Fruit fly (Drosophila melanogaster): ENCODE results near the gene ATP7.

dm6 chrX:11854758-11855465 lies at the start of gene ATP7, which contains the start of gene CG10347:
- TF ChIP-seq psq (optimal IDR thresholded peaks at IDR 0.05) (no peak), h (optimal IDR thresholded peaks at IDR 0.05) (no peak), ttk (optimal IDR thresholded peaks at IDR 0.05) (no peak), insv (optimal IDR thresholded peaks at IDR 0.05) (no peak), Sin3A (optimal IDR thresholded peaks at IDR 0.05) (no peak), Myc (optimal IDR thresholded peaks at IDR 0.05) (no peak)
